Worm (Caenorhabditis elegans) whole organism, L2 larva: Measurements from ENCODE around the gene dot-1.3.

Experiments used
- C34F6.9 ChIP-seq: fragments of 150-350 bp; optimal IDR thresholded peaks from 2 replicates; lab custom pipeline; 2014; ENCODE audit warnings: missing biosample characterization, missing genetic modification characterization
- F13H6.1 ChIP-seq: sonication (generic microtip); optimal IDR thresholded peaks from 2 replicates; lab custom pipeline; 2016; ENCODE audit warnings: missing genetic modification characterization, missing compliant biosample characterization
- R02D3.7 ChIP-seq: fragments of 150-350 bp; optimal IDR thresholded peaks from 2 replicates; lab custom pipeline; 2014; ENCODE audit warnings: missing biosample characterization, missing genetic modification characterization
- Y55F3AM.14 ChIP-seq: fragments of 200-800 bp; sonication (Bioruptor generic); optimal IDR thresholded peaks from 2 replicates; lab custom pipeline; 2018; ENCODE audit warnings: mild to moderate bottlenecking, missing genetic modification characterization, missing compliant biosample characterization
- ZK546.5 ChIP-seq: sonication (generic microtip); optimal IDR thresholded peaks from 2 replicates; lab custom pipeline; 2017; ENCODE audit warnings: missing biosample characterization, missing genetic modification characterization
- aly-2 ChIP-seq: fragments of 150-350 bp; optimal IDR thresholded peaks from 2 replicates; lab custom pipeline; 2014; ENCODE audit warnings: missing biosample characterization, missing genetic modification characterization
- ama-1 ChIP-seq: fragments of 150-350 bp; optimal IDR thresholded peaks from 2 replicates; lab custom pipeline; 2018; ENCODE audit warnings: inconsistent platforms
- blmp-1 ChIP-seq: sonication (generic microtip); optimal IDR thresholded peaks from 2 replicates; lab custom pipeline; 2017; ENCODE audit warnings: missing genetic modification characterization, mild to moderate bottlenecking, missing compliant biosample characterization, antibody characterized with exemption, moderate library complexity; ENCODE audit not compliant: insufficient read depth
- ceh-82 ChIP-seq: fragments of 150-350 bp; optimal IDR thresholded peaks from 2 replicates; lab custom pipeline; 2014; ENCODE audit warnings: missing biosample characterization, missing genetic modification characterization
- crh-2 ChIP-seq: sonication (generic microtip); optimal IDR thresholded peaks from 2 replicates; lab custom pipeline; 2017; ENCODE audit warnings: missing biosample characterization, missing genetic modification characterization
- dmd-4 ChIP-seq: sonication (generic microtip); optimal IDR thresholded peaks from 2 replicates; lab custom pipeline; 2017; ENCODE audit warnings: missing biosample characterization, missing genetic modification characterization
- egl-27 ChIP-seq: sonication (generic microtip); optimal IDR thresholded peaks from 3 replicates; lab custom pipeline; 2017; ENCODE audit warnings: missing biosample characterization, missing genetic modification reagents, missing genetic modification characterization
- elt-3 ChIP-seq: sonication (generic microtip); optimal IDR thresholded peaks from 2 replicates; lab custom pipeline; 2017; ENCODE audit warnings: missing biosample characterization, missing genetic modification characterization
- fos-1 ChIP-seq: fragments of 150-350 bp; optimal IDR thresholded peaks from 2 replicates; lab custom pipeline; 2014; ENCODE audit warnings: missing biosample characterization, missing genetic modification characterization
- gmeb-1 ChIP-seq: fragments of 150-350 bp; optimal IDR thresholded peaks from 2 replicates; lab custom pipeline; 2014; ENCODE audit warnings: missing biosample characterization, missing genetic modification characterization
- lin-11 ChIP-seq: fragments of 150-350 bp; sonication (generic microtip); optimal IDR thresholded peaks from 2 replicates; lab custom pipeline; 2014; ENCODE audit warnings: missing biosample characterization, missing genetic modification characterization, inconsistent platforms, mixed read lengths
- lin-39 ChIP-seq: fragments of 150-350 bp; optimal IDR thresholded peaks from 2 replicates; lab custom pipeline; 2014; ENCODE audit warnings: missing biosample characterization, missing genetic modification reagents, missing genetic modification characterization
- lsy-2 ChIP-seq, 2 experiments: fragments of 150-350 bp in 1 of 2; sonication (generic microtip) in 1 of 2; optimal IDR thresholded peaks; 2 replicates each; lab custom pipeline; 2014 to 2017; ENCODE audit warnings: missing biosample characterization in 2 of 2, missing genetic modification characterization in 2 of 2
- mab-5 ChIP-seq: fragments of 150-350 bp; optimal IDR thresholded peaks from 2 replicates; lab custom pipeline; 2014; ENCODE audit warnings: missing biosample characterization, missing genetic modification characterization
- mbf-1 ChIP-seq: sonication (generic microtip); optimal IDR thresholded peaks from 2 replicates; lab custom pipeline; 2017; ENCODE audit warnings: missing biosample characterization, missing genetic modification characterization
- nhr-11 ChIP-seq: fragments of 150-350 bp; optimal IDR thresholded peaks from 2 replicates; lab custom pipeline; 2014; ENCODE audit warnings: missing biosample characterization, missing genetic modification characterization
- nhr-12 ChIP-seq: fragments of 150-350 bp; optimal IDR thresholded peaks from 2 replicates; lab custom pipeline; 2014; ENCODE audit warnings: missing biosample characterization, missing genetic modification characterization
- nhr-129 ChIP-seq: fragments of 150-350 bp; optimal IDR thresholded peaks from 2 replicates; lab custom pipeline; 2014; ENCODE audit warnings: missing biosample characterization, missing genetic modification characterization
- nhr-21 ChIP-seq: fragments of 150-350 bp; optimal IDR thresholded peaks from 2 replicates; lab custom pipeline; 2014; ENCODE audit warnings: missing biosample characterization, missing genetic modification characterization
- nhr-23 ChIP-seq: fragments of 150-350 bp; optimal IDR thresholded peaks from 2 replicates; lab custom pipeline; 2014; ENCODE audit warnings: missing biosample characterization, missing genetic modification reagents, missing genetic modification characterization
- nhr-237 ChIP-seq: fragments of 150-350 bp; optimal IDR thresholded peaks from 2 replicates; lab custom pipeline; 2014; ENCODE audit warnings: missing biosample characterization, missing genetic modification characterization
- nhr-25 ChIP-seq: fragments of 150-350 bp; sonication (generic microtip); optimal IDR thresholded peaks from 3 replicates; lab custom pipeline; 2014; ENCODE audit warnings: missing biosample characterization, missing genetic modification characterization
- nhr-6 ChIP-seq: fragments of 150-350 bp; optimal IDR thresholded peaks from 2 replicates; lab custom pipeline; 2014; ENCODE audit warnings: missing biosample characterization, missing genetic modification characterization
- nhr-77 ChIP-seq: fragments of 150-350 bp; optimal IDR thresholded peaks from 2 replicates; lab custom pipeline; 2014; ENCODE audit warnings: missing biosample characterization, missing genetic modification characterization
- peb-1 ChIP-seq: fragments of 150-350 bp; optimal IDR thresholded peaks from 2 replicates; lab custom pipeline; 2014; ENCODE audit warnings: missing biosample characterization, missing genetic modification characterization
- sem-4 ChIP-seq: fragments of 150-350 bp; optimal IDR thresholded peaks from 2 replicates; lab custom pipeline; 2014; ENCODE audit warnings: missing biosample characterization, missing genetic modification reagents, missing genetic modification characterization
- skn-1 ChIP-seq: sonication (generic microtip); optimal IDR thresholded peaks from 2 replicates; lab custom pipeline; 2017; ENCODE audit warnings: missing biosample characterization, missing genetic modification characterization
- sma-3 ChIP-seq: sonication (generic microtip); optimal IDR thresholded peaks from 2 replicates; lab custom pipeline; 2016; ENCODE audit warnings: missing genetic modification reagents, missing genetic modification characterization, missing compliant biosample characterization
- sma-9 ChIP-seq, 2 experiments: fragments of 150-350 bp in 1 of 2; sonication (generic microtip) in 1 of 2; optimal IDR thresholded peaks; 2 replicates each; lab custom pipeline; 2014 to 2016; ENCODE audit warnings: missing genetic modification characterization in 2 of 2, mild to moderate bottlenecking in 1 of 2, missing biosample characterization in 1 of 2, missing compliant biosample characterization in 1 of 2, missing genetic modification reagents in 1 of 2, moderate library complexity in 1 of 2
- unc-62 ChIP-seq: fragments of 150-350 bp; optimal IDR thresholded peaks from 2 replicates; lab custom pipeline; 2014; ENCODE audit warnings: missing biosample characterization, missing genetic modification reagents, missing genetic modification characterization
- ztf-1 ChIP-seq: fragments of 200-800 bp; sonication (Bioruptor generic); conservative IDR thresholded peaks from 2 replicates; pipeline ENCODE4 v1.3.6; 2022; ENCODE audit warnings: missing genetic modification characterization, missing compliant biosample characterization
- ztf-11 ChIP-seq: sonication (generic microtip); optimal IDR thresholded peaks from 2 replicates; lab custom pipeline; 2017; ENCODE audit warnings: missing biosample characterization, missing genetic modification characterization

The dot-1.3 gene

DNA sequence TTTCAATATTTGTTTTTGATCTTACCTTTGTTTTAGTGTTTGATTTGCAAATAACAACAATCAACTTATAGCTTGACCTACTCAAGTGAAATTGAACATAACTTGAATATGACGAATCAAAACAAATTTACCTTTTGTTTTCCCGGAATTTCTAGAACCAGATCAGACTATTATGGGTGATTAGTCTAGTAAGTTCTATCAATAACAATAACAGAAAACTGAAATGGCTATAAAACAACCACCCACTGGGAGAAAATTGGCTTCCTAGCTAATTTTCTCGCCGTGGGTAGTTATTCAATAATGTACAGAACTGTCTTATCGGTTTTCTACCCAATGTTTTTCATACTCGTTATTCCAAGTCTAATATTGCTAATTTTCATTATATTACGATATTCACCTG, 26.0 kb upstream of the dot-1.3 start, which contains the start of gene srd-45:
srd-45 (plus strand) TSS at position 301 of the 400 bp plus-strand sequence.
- TF ChIP-seq C34F6.9 (tag; lab: Kevin White, UChicago) (no peak), ztf-1 (GFP tag; lab: Robert Waterston, UW) (no peak)

DNA sequence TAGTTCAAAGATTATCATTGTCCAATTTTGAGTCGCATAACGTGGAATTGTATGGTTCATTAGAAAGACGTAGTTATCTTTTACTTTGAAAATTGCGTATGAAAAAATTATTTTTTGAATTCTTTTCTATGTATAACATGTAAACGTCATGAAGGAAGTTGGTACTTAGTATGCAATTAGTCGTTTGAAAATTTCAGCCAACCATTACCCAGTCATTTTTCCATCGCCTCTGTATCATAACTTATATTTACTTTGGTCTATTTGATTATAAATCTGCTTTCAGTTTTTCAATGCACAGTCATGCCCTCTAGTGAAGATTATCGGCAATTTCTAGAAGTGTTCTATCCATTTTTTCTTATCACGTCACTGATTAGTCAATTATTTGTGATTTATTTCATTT, 23.8 kb upstream of the dot-1.3 start, which contains the start of gene srd-41:
srd-41 (plus strand) TSS at position 301 of the 400 bp plus-strand sequence.
- TF ChIP-seq nhr-237 (tag; lab: Kevin White, UChicago) (no peak), aly-2 (no peak), F13H6.1 (tag; lab: Kevin White, UChicago) (no peak), ZK546.5 (tag; lab: Kevin White, UChicago) (no peak), ztf-1 (GFP tag; lab: Robert Waterston, UW) (no peak), crh-2 (no peak), unc-62 (GFP tag; lab: Kevin White, UChicago) (no peak), nhr-25 (no peak), C34F6.9 (tag; lab: Kevin White, UChicago) (no peak), ztf-11 (tag; lab: Kevin White, UChicago) (no peak), lsy-2 (tag; optimal IDR thresholded peaks at IDR 0.05; lab: Kevin White, UChicago) (no peak), ama-1 (no peak), peb-1 (tag; lab: Kevin White, UChicago) (no peak), egl-27 (tag; lab: Kevin White, UChicago) (no peak)

DNA sequence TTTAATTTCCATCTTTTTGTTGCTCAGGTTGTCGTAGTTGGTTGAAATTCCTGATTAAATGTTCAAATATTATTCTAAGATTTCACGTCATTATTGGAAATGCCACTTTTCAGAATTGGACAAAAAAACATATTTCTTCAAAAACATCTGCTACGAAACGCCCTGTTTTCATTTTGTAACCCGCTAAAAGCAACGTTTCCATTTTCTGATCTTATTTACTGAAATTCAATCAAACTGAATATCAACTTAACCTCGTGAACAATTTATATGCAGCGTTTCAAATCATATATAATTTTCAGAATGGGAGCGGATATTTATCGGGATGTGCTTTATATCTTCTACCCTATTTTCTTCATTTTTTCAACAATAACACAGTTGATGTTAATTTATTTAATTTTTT, 20.8 kb upstream of the dot-1.3 start, which contains the start of gene srd-40:
srd-40 (plus strand) TSS at position 301 of the 400 bp plus-strand sequence.
- no peak for TF ChIP-seq nhr-25
- TF ChIP-seq ztf-1 (GFP tag; lab: Robert Waterston, UW): no peak
- TF ChIP-seq nhr-6 (tag; lab: Kevin White, UChicago): no peak
- no peak for TF ChIP-seq nhr-12 (tag; lab: Kevin White, UChicago)
- no peak for TF ChIP-seq fos-1 (tag; lab: Kevin White, UChicago)
- no peak for TF ChIP-seq F13H6.1 (tag; lab: Kevin White, UChicago)
- TF ChIP-seq nhr-23: no peak
- no peak for TF ChIP-seq sma-3
- no peak for TF ChIP-seq nhr-77 (tag; lab: Kevin White, UChicago)
- no peak for TF ChIP-seq nhr-129 (tag; lab: Kevin White, UChicago)
- no peak for TF ChIP-seq R02D3.7 (tag; lab: Kevin White, UChicago)
- TF ChIP-seq mbf-1: no peak
- no peak for TF ChIP-seq dmd-4 (tag; lab: Kevin White, UChicago)
- no peak for TF ChIP-seq Y55F3AM.14 (GFP tag; lab: Kevin White, UChicago)
- TF ChIP-seq lin-11 (tag; lab: Kevin White, UChicago): no peak
- no peak for TF ChIP-seq lin-39 (tag; lab: Kevin White, UChicago)

DNA sequence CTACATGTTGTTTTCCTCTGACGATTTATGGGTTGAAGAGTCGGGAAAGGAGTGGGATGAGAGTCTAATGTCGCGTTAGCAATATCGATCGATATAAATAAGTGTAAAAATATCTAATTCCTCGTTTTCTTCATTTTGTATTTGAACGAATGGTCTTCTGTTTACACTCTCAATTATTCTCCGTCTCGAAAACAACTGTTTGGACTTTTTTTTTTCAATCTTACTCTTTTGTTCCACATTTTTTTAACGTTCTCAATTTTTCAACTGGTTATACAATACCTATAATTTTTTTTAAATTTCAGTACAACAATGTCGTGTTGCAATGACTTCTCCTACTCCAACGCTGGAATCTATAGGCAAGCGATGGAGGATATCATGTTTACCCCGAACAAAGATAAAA, 18.7 kb upstream of the dot-1.3 start, which contains the start of gene F17A2.13:
F17A2.13 (plus strand) TSS at position 301 of the 400 bp plus-strand sequence.
- no peak for TF ChIP-seq nhr-129 (tag; lab: Kevin White, UChicago)
- no peak for TF ChIP-seq nhr-11
- no peak for TF ChIP-seq blmp-1
- no peak for TF ChIP-seq fos-1 (tag; lab: Kevin White, UChicago)

DNA sequence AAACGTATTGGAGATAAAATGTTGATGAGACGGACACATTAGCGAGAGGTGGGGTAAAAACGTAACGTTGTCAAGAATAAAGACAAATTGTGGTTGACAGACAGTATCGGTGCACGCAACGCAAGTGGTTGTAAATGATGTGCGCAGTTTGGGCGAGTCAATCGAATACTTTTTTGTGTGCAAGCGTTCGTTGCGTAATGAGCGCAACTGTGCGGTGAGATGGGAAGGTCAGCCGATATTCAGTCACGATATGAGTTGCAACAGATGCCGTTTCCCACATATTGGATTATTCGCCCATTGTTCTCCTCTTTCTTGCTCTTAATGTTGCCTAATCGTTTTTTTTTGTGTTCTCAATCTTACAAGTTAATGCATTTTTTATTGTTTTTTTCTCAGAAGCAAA, 18.1 kb upstream of the dot-1.3 start, which contains the start of gene ceh-40:
ceh-40 (minus strand) TSS at position 41 of the 400 bp plus-strand sequence.
- TF ChIP-seq egl-27 (tag; lab: Kevin White, UChicago) (no peak), ceh-82 (no peak), gmeb-1 (no peak), nhr-12 (tag; lab: Kevin White, UChicago) (no peak), fos-1 (tag; lab: Kevin White, UChicago) (no peak), sem-4 (tag; lab: Kevin White, UChicago) (no peak), sma-9 (GFP tag; optimal IDR thresholded peaks at IDR 0.05; lab: Kevin White, UChicago) (no peak), sma-9 (tag; optimal IDR thresholded peaks at IDR 0.05; lab: Kevin White, UChicago) (no peak), skn-1 (tag; lab: Kevin White, UChicago) (no peak), lin-11 (tag; lab: Kevin White, UChicago) (no peak), lin-39 (tag; lab: Kevin White, UChicago) (no peak), elt-3 (tag; lab: Kevin White, UChicago) (no peak), mbf-1 (no peak), mab-5 (tag; lab: Kevin White, UChicago) (no peak), ztf-11 (tag; lab: Kevin White, UChicago) (no peak), nhr-77 (tag; lab: Kevin White, UChicago) (no peak), nhr-6 (tag; lab: Kevin White, UChicago) (no peak), nhr-21 (tag; lab: Kevin White, UChicago) (no peak)
- TF ChIP-seq, all 48 proteins: peak for 0
